Worm (Caenorhabditis elegans): ENCODE data around the gene mdt-11.

DNA sequence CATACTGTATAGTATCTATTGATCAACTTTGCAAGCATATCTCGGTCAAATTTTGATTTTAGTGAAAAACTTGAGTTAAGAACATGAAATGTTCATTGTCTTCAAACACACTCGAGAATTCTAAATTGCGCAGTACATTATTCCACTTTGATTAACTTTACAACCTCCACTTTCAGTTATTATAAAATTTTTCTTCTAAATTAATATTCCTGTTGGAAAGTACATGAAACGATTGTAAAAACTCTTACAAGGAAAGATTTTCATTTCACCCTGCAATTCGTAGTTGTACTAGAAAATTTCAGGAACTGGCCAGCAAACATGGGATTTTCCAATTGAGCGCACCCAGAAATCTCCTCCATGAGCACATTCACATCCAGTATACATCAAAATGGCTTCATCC lies 23.7 kb downstream of the mdt-11 start, which contains the start of gene C45G9.14:
- TF ChIP-seq ceh-58 (GFP tag; IDR thresholded peaks at IDR 0.05) (no peak), snpc-4 (GFP tag; optimal IDR thresholded peaks at IDR 0.05) (no peak), snpc-4 (tag; optimal IDR thresholded peaks at IDR 0.05) (no peak), egrh-3 (GFP tag; IDR thresholded peaks at IDR 0.05) (no peak), ztf-26 (tag; optimal IDR thresholded peaks at IDR 0.05) (no peak), nhr-27 (tag; optimal IDR thresholded peaks at IDR 0.05) (no peak), ztf-22 (GFP tag; optimal IDR thresholded peaks at IDR 0.05) (no peak), tlf-1 (GFP tag; optimal IDR thresholded peaks at IDR 0.05) (no peak), nhr-90 (tag; optimal IDR thresholded peaks at IDR 0.05) (no peak), akir-1 (GFP tag; optimal IDR thresholded peaks at IDR 0.05) (no peak), sdz-38 (tag; optimal IDR thresholded peaks at IDR 0.05) (no peak), unc-62 (GFP tag; optimal IDR thresholded peaks at IDR 0.05) (no peak), snpc-1.3 (tag; optimal IDR thresholded peaks at IDR 0.05; ENCODE audit: insufficient read depth) (no peak)
